Fruit fly (Drosophila melanogaster) whole organism, embryonic: ENCODE measurements around the gene CG13484.

Experiments
- Antp ChIP-seq: fragments of 200-800 bp; sonication (Bioruptor generic); optimal IDR thresholded peaks from 3 replicates; lab custom pipeline; 2016; ENCODE audit warnings: missing biosample characterization, missing genetic modification characterization
- B-H2 ChIP-seq: fragments of 200-800 bp; sonication (Bioruptor generic); optimal IDR thresholded peaks from 2 replicates; lab custom pipeline; 2018; ENCODE audit warnings: missing biosample characterization, mild to moderate bottlenecking, missing genetic modification characterization
- BEAF-32 ChIP-seq: fragments of 200-800 bp; sonication (Bioruptor generic); optimal IDR thresholded peaks from 3 replicates; lab custom pipeline; 2017; ENCODE audit warnings: missing biosample characterization, missing genetic modification characterization, mild to moderate bottlenecking, moderate library complexity, missing genetic modification reagents
- Bdp1 ChIP-seq: fragments of 200-800 bp; sonication (Bioruptor generic); optimal IDR thresholded peaks from 3 replicates; lab custom pipeline; 2016; ENCODE audit warnings: missing biosample characterization, missing genetic modification characterization
- Blimp-1 ChIP-seq: fragments of 200-800 bp; sonication (Bioruptor generic); optimal IDR thresholded peaks from 3 replicates; lab custom pipeline; 2018; ENCODE audit warnings: missing biosample characterization, missing genetic modification characterization, mild to moderate bottlenecking, moderate library complexity, missing genetic modification reagents
- CG10565 ChIP-seq: fragments of 200-800 bp; sonication (Bioruptor generic); optimal IDR thresholded peaks from 3 replicates; lab custom pipeline; 2016; ENCODE audit warnings: missing biosample characterization, mild to moderate bottlenecking, missing genetic modification characterization
- CG11085 ChIP-seq: fragments of 200-800 bp; sonication (Bioruptor generic); IDR thresholded peaks from 2 replicates; pipeline ENCODE4 v1.3.6; 2022; ENCODE audit warnings: missing biosample characterization, missing genetic modification characterization
- CG11696 ChIP-seq: fragments of 200-800 bp; sonication (Bioruptor generic); IDR thresholded peaks from 2 replicates; pipeline ENCODE4 v1.3.6; 2022; ENCODE audit warnings: missing biosample characterization, missing genetic modification characterization
- CG12942 ChIP-seq: fragments of 200-800 bp; sonication (Bioruptor generic); optimal IDR thresholded peaks from 3 replicates; lab custom pipeline; 2016; ENCODE audit warnings: missing biosample characterization, missing genetic modification characterization
- CG14710 ChIP-seq: fragments of 200-800 bp; sonication (Bioruptor generic); optimal IDR thresholded peaks from 3 replicates; lab custom pipeline; 2019; ENCODE audit warnings: missing biosample characterization, mild to moderate bottlenecking, missing genetic modification characterization, moderate library complexity
- CG16813 ChIP-seq: fragments of 200-800 bp; sonication (Bioruptor generic); IDR thresholded peaks from 3 replicates; pipeline ENCODE4 v1.3.6; 2022; ENCODE audit warnings: missing biosample characterization, missing genetic modification characterization; ENCODE audit not compliant: partially characterized antibody
- CG17359 ChIP-seq: fragments of 200-800 bp; sonication (Bioruptor generic); optimal IDR thresholded peaks from 3 replicates; lab custom pipeline; 2018; ENCODE audit warnings: missing biosample characterization, mild to moderate bottlenecking, missing genetic modification characterization, moderate library complexity
- CG17829 ChIP-seq: fragments of 200-800 bp; optimal IDR thresholded peaks from 2 replicates; lab custom pipeline; 2019; ENCODE audit warnings: missing biosample characterization, mild to moderate bottlenecking, missing genetic modification characterization, moderate library complexity
- CG2129 ChIP-seq: fragments of 200-800 bp; sonication (Bioruptor generic); IDR thresholded peaks from 2 replicates; pipeline ENCODE4 v1.3.6; 2022; ENCODE audit warnings: missing biosample characterization, missing genetic modification characterization; ENCODE audit not compliant: partially characterized antibody
- CG32772 ChIP-seq: fragments of 200-800 bp; sonication (Bioruptor generic); IDR thresholded peaks from 2 replicates; pipeline ENCODE4 v1.3.6; 2022; ENCODE audit warnings: missing biosample characterization, missing genetic modification characterization
- CG33213 ChIP-seq: fragments of 200-800 bp; sonication (Bioruptor generic); optimal IDR thresholded peaks from 3 replicates; lab custom pipeline; 2016; ENCODE audit warnings: missing biosample characterization, missing genetic modification characterization
- CG3407 ChIP-seq: fragments of 200-800 bp; sonication (Bioruptor generic); optimal IDR thresholded peaks from 2 replicates; lab custom pipeline; 2018; ENCODE audit warnings: missing biosample characterization, mild to moderate bottlenecking, missing genetic modification characterization
- CG7786 ChIP-seq: fragments of 200-800 bp; sonication (Bioruptor generic); optimal IDR thresholded peaks from 2 replicates; lab custom pipeline; 2016; ENCODE audit warnings: missing biosample characterization, missing genetic modification characterization
- CG8281 ChIP-seq: fragments of 200-800 bp; sonication (Bioruptor generic); optimal IDR thresholded peaks from 2 replicates; lab custom pipeline; 2018; ENCODE audit warnings: missing biosample characterization, mild to moderate bottlenecking, missing genetic modification characterization, moderate library complexity
- CG9797 ChIP-seq: fragments of 200-800 bp; sonication (Bioruptor generic); optimal IDR thresholded peaks from 3 replicates; lab custom pipeline; 2018; ENCODE audit warnings: missing biosample characterization, mild to moderate bottlenecking, missing genetic modification characterization
- CoRest ChIP-seq: fragments of 200-800 bp; sonication (Bioruptor generic); optimal IDR thresholded peaks from 3 replicates; lab custom pipeline; 2018; ENCODE audit warnings: missing biosample characterization, mild to moderate bottlenecking, missing genetic modification characterization, moderate library complexity
- Dbx ChIP-seq: fragments of 200-800 bp; sonication (Bioruptor generic); IDR thresholded peaks from 3 replicates; pipeline ENCODE4 v1.3.6; 2022; ENCODE audit warnings: missing biosample characterization, missing genetic modification characterization
- Dref ChIP-seq: fragments of 200-800 bp; sonication (Bioruptor generic); IDR thresholded peaks from 2 replicates; pipeline ENCODE4 v1.3.6; 2022; ENCODE audit warnings: missing biosample characterization, missing genetic modification characterization
- Drgx ChIP-seq: fragments of 200-800 bp; sonication (Bioruptor generic); IDR thresholded peaks from 2 replicates; pipeline ENCODE4 v1.3.6; 2022; ENCODE audit warnings: missing biosample characterization, missing genetic modification characterization
- HHEX ChIP-seq: fragments of 200-800 bp; sonication (Bioruptor generic); optimal IDR thresholded peaks from 3 replicates; lab custom pipeline; 2017; ENCODE audit warnings: missing biosample characterization, mild to moderate bottlenecking, missing genetic modification characterization, missing genetic modification reagents
- HLH4C ChIP-seq: fragments of 200-800 bp; sonication (Bioruptor generic); IDR thresholded peaks from 3 replicates; pipeline ENCODE4 v1.3.6; 2022; ENCODE audit warnings: missing biosample characterization, missing genetic modification characterization; ENCODE audit not compliant: partially characterized antibody
- HLHmδ ChIP-seq: fragments of 200-800 bp; sonication (Bioruptor generic); optimal IDR thresholded peaks from 2 replicates; lab custom pipeline; 2018; ENCODE audit warnings: missing biosample characterization, mild to moderate bottlenecking, missing genetic modification characterization, moderate library complexity
- Hsf ChIP-seq: fragments of 200-800 bp; sonication (Bioruptor generic); optimal IDR thresholded peaks from 3 replicates; lab custom pipeline; 2016; ENCODE audit warnings: missing biosample characterization, missing genetic modification characterization
- MBD-R2 ChIP-seq: fragments of 200-800 bp; sonication (Bioruptor generic); IDR thresholded peaks from 2 replicates; pipeline ENCODE4 v1.3.6; 2022; ENCODE audit warnings: missing biosample characterization, missing genetic modification characterization
- Myb ChIP-seq: fragments of 200-800 bp; sonication (Bioruptor generic); optimal IDR thresholded peaks from 2 replicates; lab custom pipeline; 2016; ENCODE audit warnings: missing biosample characterization, missing genetic modification characterization
- NFAT ChIP-seq: fragments of 200-800 bp; sonication (Bioruptor generic); IDR thresholded peaks from 2 replicates; pipeline ENCODE4 v1.3.6; 2022; ENCODE audit warnings: missing biosample characterization, missing genetic modification characterization
- Pdp1 ChIP-seq, 2 experiments: fragments of 200-800 bp; sonication (Bioruptor generic); optimal IDR thresholded peaks; 3 replicates each; lab custom pipeline; 2016; ENCODE audit warnings: missing biosample characterization in 2 of 2, missing genetic modification characterization in 2 of 2, mild to moderate bottlenecking in 1 of 2, moderate library complexity in 1 of 2
- Rfx ChIP-seq: fragments of 200-800 bp; sonication (Bioruptor generic); IDR thresholded peaks from 2 replicates; pipeline ENCODE4 v1.3.6; 2022; ENCODE audit warnings: missing biosample characterization, missing genetic modification characterization
- Sry-δ ChIP-seq: fragments of 200-800 bp; sonication (Bioruptor generic); optimal IDR thresholded peaks from 2 replicates; lab custom pipeline; 2016; ENCODE audit warnings: missing biosample characterization, missing genetic modification characterization
- Xrp1 ChIP-seq: fragments of 200-800 bp; sonication (Bioruptor generic); IDR thresholded peaks from 2 replicates; pipeline ENCODE4 v1.3.6; 2022; ENCODE audit warnings: missing biosample characterization, missing genetic modification characterization
- amos ChIP-seq: fragments of 200-800 bp; sonication (Bioruptor generic); IDR thresholded peaks from 2 replicates; pipeline ENCODE4 v1.3.6; 2022; ENCODE audit warnings: missing biosample characterization, missing genetic modification characterization; ENCODE audit not compliant: partially characterized antibody
- bigmax ChIP-seq: fragments of 200-800 bp; sonication (Bioruptor generic); optimal IDR thresholded peaks from 2 replicates; lab custom pipeline; 2018; ENCODE audit warnings: missing biosample characterization, mild to moderate bottlenecking, missing genetic modification characterization
- dpn ChIP-seq, 2 experiments: fragments of 200-800 bp; sonication (Bioruptor generic); optimal IDR thresholded peaks; 3 replicates each; lab custom pipeline; 2016; ENCODE audit warnings: missing biosample characterization in 2 of 2, missing genetic modification characterization in 2 of 2
- ken ChIP-seq: fragments of 200-800 bp; sonication (Bioruptor generic); IDR thresholded peaks from 3 replicates; pipeline ENCODE4 v1.3.6; 2022; ENCODE audit warnings: missing biosample characterization, missing genetic modification characterization
- nmo ChIP-seq: fragments of 200-800 bp; sonication (Bioruptor generic); optimal IDR thresholded peaks from 2 replicates; lab custom pipeline; 2018; ENCODE audit warnings: missing biosample characterization, mild to moderate bottlenecking, missing genetic modification characterization, moderate library complexity
- pan ChIP-seq, 4 experiments: fragments of >200 bp in 3 of 4; fragments of 200-800 bp in 1 of 4; sonication (Bioruptor generic) in 1 of 4; optimal IDR thresholded peaks in 3 of 4; IDR thresholded peaks in 1 of 4; 2 replicates each; pipeline versions ENCODE4 v1.3.6 to Lab custom; 2017 to 2022; ENCODE audit warnings: missing biosample characterization in 2 of 4, missing genetic modification characterization in 2 of 4, mixed read lengths in 1 of 4
- phol ChIP-seq: fragments of 200-800 bp; sonication (Bioruptor generic); optimal IDR thresholded peaks from 3 replicates; lab custom pipeline; 2018; ENCODE audit warnings: missing biosample characterization, mild to moderate bottlenecking, missing genetic modification characterization, moderate library complexity
- prd ChIP-seq, 3 experiments: fragments of >200 bp in 2 of 3; fragments of 200-800 bp in 1 of 3; sonication (Bioruptor generic) in 1 of 3; optimal IDR thresholded peaks in 2 of 3; IDR thresholded peaks in 1 of 3; 2 replicates in 2 of 3; 3 replicates in 1 of 3; pipeline versions ENCODE4 v1.3.6 to Lab custom; 2017 to 2022; ENCODE audit warnings: missing biosample characterization in 1 of 3, missing genetic modification characterization in 1 of 3
- vvl ChIP-seq: fragments of 200-800 bp; sonication (Bioruptor generic); IDR thresholded peaks from 2 replicates; pipeline ENCODE4 v1.3.6; 2022; ENCODE audit warnings: missing biosample characterization, missing genetic modification characterization
- wdn ChIP-seq: fragments of 200-800 bp; sonication (Bioruptor generic); IDR thresholded peaks from 2 replicates; pipeline ENCODE4 v1.3.6; 2022; ENCODE audit warnings: missing biosample characterization, missing genetic modification characterization
- zen2 ChIP-seq: fragments of 200-800 bp; sonication (Bioruptor generic); IDR thresholded peaks from 3 replicates; pipeline ENCODE4 v1.3.6; 2022; ENCODE audit warnings: missing biosample characterization, missing genetic modification characterization; ENCODE audit not compliant: partially characterized antibody

Gene CG13484

DNA sequence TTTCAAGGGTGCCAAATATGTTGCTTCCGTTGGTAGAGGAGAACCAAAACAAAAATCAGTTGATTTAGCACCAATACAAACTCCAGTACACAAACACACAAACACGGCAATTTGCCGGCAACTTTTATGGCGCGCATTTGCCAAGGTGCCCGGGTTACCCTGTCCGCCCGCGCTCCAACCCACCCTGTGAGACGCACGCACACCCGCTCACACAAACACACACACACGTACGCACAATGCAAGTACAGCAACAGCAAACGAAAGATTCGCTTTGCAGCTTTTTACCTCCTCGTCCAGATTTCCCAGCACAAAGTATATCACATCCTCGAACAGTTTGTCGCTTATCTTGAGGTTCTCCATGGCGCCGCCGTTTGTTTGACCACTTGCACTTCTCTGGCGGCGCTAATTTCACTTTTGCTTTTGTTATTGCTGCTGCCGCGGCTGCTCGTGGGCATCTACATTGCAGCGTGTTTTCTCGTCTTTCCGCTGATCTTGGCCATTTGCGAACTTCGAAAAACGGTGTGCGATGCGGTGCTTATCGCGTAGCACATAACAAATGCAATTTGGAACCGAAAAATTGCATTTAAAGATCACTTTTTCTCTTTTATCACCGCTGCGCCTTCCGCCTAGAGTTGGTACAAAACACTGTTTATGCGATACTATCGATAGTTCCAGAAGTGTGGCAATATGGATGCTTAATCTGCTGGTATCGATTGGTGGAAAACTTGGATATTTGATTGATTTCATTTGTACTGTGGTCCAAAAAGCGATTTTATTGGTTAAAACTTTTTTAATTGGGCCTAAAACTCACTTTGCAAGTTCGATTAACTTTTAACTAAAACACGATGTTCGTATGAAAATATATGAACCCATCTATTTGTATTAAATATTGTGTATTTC lies 24.1 kb downstream of the CG13484 start, which contains the start of gene Ptip (continued):
- TF ChIP-seq CG17829 (peak; percentile 11), wdn (GFP tag; lab: Robert Waterston, UW) (peak; percentile 57; the same call in 1 of the 2 replicates), B-H2 (GFP tag; lab: Kevin White, UChicago) (peak; percentile 56), Rfx (peak; percentile 75), vvl (GFP tag; lab: Robert Waterston, UW) (peak; percentile 71), CG33213 (GFP tag; lab: Kevin White, UChicago) (peak; percentile 53), Blimp-1 (GFP tag; lab: Kevin White, UChicago) (peak; percentile 94), Dref (GFP tag; lab: Robert Waterston, UW) (peak; percentile 94), Hsf (peak; percentile 14), Bdp1 (GFP tag; lab: Kevin White, UChicago) (no peak), Sry-δ (peak; percentile 99), CG11696 (peak; percentile 25; the same call in 1 of the 2 replicates), Xrp1 (GFP tag; lab: Robert Waterston, UW) (peak; percentile 44; the same call in 1 of the 2 replicates), zen2 (peak; percentile 94), CoRest (tag; lab: Kevin White, UChicago) (peak; percentile 47), HLHmδ (GFP tag; lab: Kevin White, UChicago) (peak; percentile 97), CG17359 (tag; lab: Kevin White, UChicago) (no peak), ken (GFP tag; lab: Robert Waterston, UW) (peak; percentile 56; the same call in 2 of the 3 replicates), Drgx (peak; percentile 38; the same call in 1 of the 2 replicates), CG10565 (GFP tag; lab: Kevin White, UChicago) (no peak), CG8281 (tag; lab: Kevin White, UChicago) (no peak), nmo (GFP tag; lab: Kevin White, UChicago) (peak; percentile 64), Dbx (GFP tag; lab: Robert Waterston, UW) (peak; percentile 46; the same call in 1 of the 3 replicates), CG3407 (GFP tag; lab: Kevin White, UChicago) (no peak), CG16813 (GFP tag; lab: Robert Waterston, UW) (peak; percentile 98), CG2129 (GFP tag; lab: Robert Waterston, UW) (peak; percentile 89), Myb (peak; percentile 58), CG32772 (GFP tag; lab: Robert Waterston, UW) (no peak), pan (optimal IDR thresholded peaks at IDR 0.05; lab: Kevin White, UChicago) (no peak), pan (GFP tag; optimal IDR thresholded peaks at IDR 0.05 in 1 of 2, IDR thresholded peaks at IDR 0.05 in 1 of 2) (peak in 1 of 2 experiments; percentile 53), BEAF-32 (GFP tag; lab: Kevin White, UChicago) (peak; percentile 99), prd (optimal IDR thresholded peaks at IDR 0.05; lab: Kevin White, UChicago) (no peak), prd (GFP tag; IDR thresholded peaks at IDR 0.05; lab: Robert Waterston, UW) (0 out of 3 replicates have a peak, but pooled peaks have one; percentile 19), CG7786 (GFP tag; lab: Kevin White, UChicago) (no peak), MBD-R2 (peak; percentile 75), CG11085 (peak; percentile 24; the same call in 1 of the 2 replicates), HHEX (GFP tag; lab: Kevin White, UChicago) (peak; percentile 48), CG14710 (tag; lab: Kevin White, UChicago) (peak; percentile 79), phol (tag; lab: Kevin White, UChicago) (peak; percentile 91), NFAT (GFP tag; lab: Robert Waterston, UW) (peak; percentile 66), Antp (GFP tag; lab: Kevin White, UChicago) (peak; percentile 59), CG12942 (GFP tag; lab: Kevin White, UChicago) (peak; percentile 17), amos (GFP tag; lab: Robert Waterston, UW) (peak; percentile 99), CG9797 (GFP tag; lab: Kevin White, UChicago) (peak; percentile 29), bigmax (GFP tag; lab: Kevin White, UChicago) (peak; percentile 50), Pdp1 (GFP tag; optimal IDR thresholded peaks at IDR 0.05; lab: Kevin White, UChicago) (peak in 1 of 2 experiments; percentile 2), dpn (GFP tag; optimal IDR thresholded peaks at IDR 0.05; lab: Kevin White, UChicago) (peak; percentile 12 to 16), HLH4C (GFP tag; lab: Robert Waterston, UW) (peak; percentile 95)
